Fruit fly (Drosophila melanogaster) whole organism, embryonic: ENCODE measurements around the gene Phyhd1.

Experiments used
- Abd-B ChIP-seq: fragments of 200-800 bp; sonication (Bioruptor generic); optimal IDR thresholded peaks from 2 replicates; lab custom pipeline; 2018; ENCODE audit warnings: missing biosample characterization, mild to moderate bottlenecking, missing genetic modification characterization, moderate library complexity
- Adf1 ChIP-seq: fragments of 200-800 bp; sonication (Bioruptor generic); IDR thresholded peaks from 2 replicates; pipeline ENCODE4 v1.3.6; 2022; ENCODE audit warnings: missing biosample characterization, missing genetic modification characterization
- Awh ChIP-seq: fragments of 200-800 bp; sonication (Bioruptor generic); IDR thresholded peaks from 2 replicates; pipeline ENCODE4, ENCODE4 v1.3.6; 2022; ENCODE audit warnings: missing biosample characterization, missing genetic modification characterization
- CG10267 ChIP-seq: fragments of 200-800 bp; sonication (Bioruptor generic); optimal IDR thresholded peaks from 2 replicates; lab custom pipeline; 2018; ENCODE audit warnings: missing biosample characterization, mild to moderate bottlenecking, missing genetic modification characterization, moderate library complexity
- CG10543 ChIP-seq: fragments of 200-800 bp; sonication (Bioruptor generic); optimal IDR thresholded peaks from 3 replicates; lab custom pipeline; 2017; ENCODE audit warnings: missing biosample characterization, mild to moderate bottlenecking, missing genetic modification characterization, moderate library complexity
- CG13424 ChIP-seq: fragments of 200-800 bp; sonication (Bioruptor generic); optimal IDR thresholded peaks from 2 replicates; lab custom pipeline; 2019; ENCODE audit warnings: missing biosample characterization, mild to moderate bottlenecking, missing genetic modification characterization, moderate library complexity
- CG17361 ChIP-seq: fragments of 200-800 bp; sonication (Bioruptor generic); IDR thresholded peaks from 3 replicates; pipeline ENCODE4 v1.3.6; 2022; ENCODE audit warnings: missing biosample characterization, missing genetic modification characterization
- CG17385 ChIP-seq: fragments of 200-800 bp; sonication (Bioruptor generic); optimal IDR thresholded peaks from 3 replicates; lab custom pipeline; 2018; ENCODE audit warnings: missing biosample characterization, mild to moderate bottlenecking, missing genetic modification characterization
- CG2120 ChIP-seq: fragments of 200-800 bp; sonication (Bioruptor generic); optimal IDR thresholded peaks from 3 replicates; lab custom pipeline; 2016; ENCODE audit warnings: missing biosample characterization, missing genetic modification characterization
- CG3847 ChIP-seq: fragments of 200-800 bp; sonication (Bioruptor generic); IDR thresholded peaks from 2 replicates; pipeline ENCODE4 v1.3.6; 2022; ENCODE audit warnings: missing biosample characterization, missing genetic modification characterization
- CG3995 ChIP-seq: fragments of 200-800 bp; sonication (Bioruptor generic); optimal IDR thresholded peaks from 3 replicates; lab custom pipeline; 2016; ENCODE audit warnings: missing biosample characterization, missing genetic modification characterization
- CG4617 ChIP-seq: fragments of 200-800 bp; sonication (Bioruptor generic); optimal IDR thresholded peaks from 3 replicates; lab custom pipeline; 2016; ENCODE audit warnings: missing biosample characterization, missing genetic modification characterization, borderline replicate concordance
- CG6175 ChIP-seq: fragments of 200-800 bp; sonication (Bioruptor generic); IDR thresholded peaks from 3 replicates; pipeline ENCODE4 v1.3.6; 2022; ENCODE audit warnings: missing biosample characterization, missing genetic modification characterization
- CG7928 ChIP-seq: fragments of 200-800 bp; sonication (Bioruptor generic); optimal IDR thresholded peaks from 2 replicates; lab custom pipeline; 2017; ENCODE audit warnings: missing biosample characterization, mild to moderate bottlenecking, missing genetic modification characterization
- CG8290 ChIP-seq, 3 experiments: fragments of 200-800 bp; sonication (Bioruptor generic); optimal IDR thresholded peaks; 2 replicates each; lab custom pipeline; 2016 to 2019; ENCODE audit warnings: missing biosample characterization in 3 of 3, missing genetic modification characterization in 3 of 3, mild to moderate bottlenecking in 2 of 3, moderate library complexity in 1 of 3
- CG8478 ChIP-seq: fragments of >200 bp; optimal IDR thresholded peaks from 2 replicates; lab custom pipeline; 2018
- CG9727 ChIP-seq: fragments of 200-800 bp; sonication (Bioruptor generic); optimal IDR thresholded peaks from 3 replicates; lab custom pipeline; 2017; ENCODE audit warnings: missing biosample characterization, mild to moderate bottlenecking, missing genetic modification characterization
- CG9817 ChIP-seq: fragments of 200-800 bp; sonication (Bioruptor generic); optimal IDR thresholded peaks from 2 replicates; lab custom pipeline; 2018; ENCODE audit warnings: missing biosample characterization, mild to moderate bottlenecking, missing genetic modification characterization, moderate library complexity
- Dip3 ChIP-seq: fragments of 200-800 bp; sonication (Bioruptor generic); optimal IDR thresholded peaks from 3 replicates; lab custom pipeline; 2016; ENCODE audit warnings: missing biosample characterization, missing genetic modification characterization
- E2f2 ChIP-seq: fragments of 200-800 bp; sonication (Bioruptor generic); IDR thresholded peaks from 2 replicates; pipeline ENCODE4 v1.3.6; 2022; ENCODE audit warnings: missing biosample characterization, missing genetic modification characterization
- Ets97D ChIP-seq: fragments of 200-800 bp; sonication (Bioruptor generic); optimal IDR thresholded peaks from 3 replicates; lab custom pipeline; 2016; ENCODE audit warnings: missing biosample characterization, missing genetic modification characterization
- GATAe ChIP-seq: fragments of 200-800 bp; sonication (Bioruptor generic); conservative IDR thresholded peaks from 2 replicates; pipeline ENCODE4 v1.3.6; 2022; ENCODE audit warnings: missing biosample characterization, missing genetic modification characterization
- HLH4C ChIP-seq: fragments of 200-800 bp; sonication (Bioruptor generic); IDR thresholded peaks from 3 replicates; pipeline ENCODE4 v1.3.6; 2022; ENCODE audit warnings: missing biosample characterization, missing genetic modification characterization; ENCODE audit not compliant: partially characterized antibody
- HLH54F ChIP-seq: fragments of 200-800 bp; sonication (Bioruptor generic); optimal IDR thresholded peaks from 3 replicates; lab custom pipeline; 2016; ENCODE audit warnings: missing biosample characterization, missing genetic modification characterization
- HmgD ChIP-seq: fragments of 200-800 bp; sonication (Bioruptor generic); optimal IDR thresholded peaks from 3 replicates; lab custom pipeline; 2016; ENCODE audit warnings: missing biosample characterization, missing genetic modification characterization
- HmgZ ChIP-seq: fragments of 200-800 bp; sonication (Bioruptor generic); optimal IDR thresholded peaks from 2 replicates; lab custom pipeline; 2018; ENCODE audit warnings: missing biosample characterization, mild to moderate bottlenecking, missing genetic modification characterization
- Mrtf ChIP-seq: fragments of 200-800 bp; sonication (Bioruptor generic); IDR thresholded peaks from 3 replicates; pipeline ENCODE4 v1.3.6; 2022; ENCODE audit warnings: missing biosample characterization, missing genetic modification characterization
- Myb ChIP-seq: fragments of 200-800 bp; sonication (Bioruptor generic); optimal IDR thresholded peaks from 2 replicates; lab custom pipeline; 2016; ENCODE audit warnings: missing biosample characterization, missing genetic modification characterization
- Nf-YC ChIP-seq: fragments of 200-800 bp; optimal IDR thresholded peaks from 3 replicates; lab custom pipeline; 2019; ENCODE audit warnings: missing biosample characterization, mild to moderate bottlenecking, missing genetic modification characterization, moderate library complexity
- Opbp ChIP-seq: fragments of 200-800 bp; sonication (Bioruptor generic); IDR thresholded peaks from 3 replicates; pipeline ENCODE4 v1.3.6; 2022; ENCODE audit warnings: missing biosample characterization, missing genetic modification characterization; ENCODE audit not compliant: partially characterized antibody
- Rx ChIP-seq: fragments of 200-800 bp; sonication (Bioruptor generic); IDR thresholded peaks from 2 replicates; pipeline ENCODE4 v1.3.6; 2022; ENCODE audit warnings: missing biosample characterization, missing genetic modification characterization
- Spps ChIP-seq: fragments of 200-800 bp; sonication (Bioruptor generic); optimal IDR thresholded peaks from 2 replicates; lab custom pipeline; 2018; ENCODE audit warnings: missing biosample characterization, mild to moderate bottlenecking, missing genetic modification characterization
- Ssrp ChIP-seq: fragments of 200-800 bp; sonication (Bioruptor generic); optimal IDR thresholded peaks from 2 replicates; lab custom pipeline; 2018; ENCODE audit warnings: missing biosample characterization, mild to moderate bottlenecking, missing genetic modification characterization, moderate library complexity
- chinmo ChIP-seq: fragments of 200-800 bp; sonication (Bioruptor generic); IDR thresholded peaks from 4 replicates; pipeline ENCODE4 v1.3.6; 2022; ENCODE audit warnings: missing biosample characterization, missing genetic modification characterization; ENCODE audit not compliant: partially characterized antibody
- crol ChIP-seq: fragments of 200-800 bp; sonication (Bioruptor generic); IDR thresholded peaks from 2 replicates; pipeline ENCODE4 v1.3.6; 2022; ENCODE audit warnings: missing biosample characterization, missing genetic modification characterization
- ftz-f1 ChIP-seq: fragments of 200-800 bp; sonication (Bioruptor generic); optimal IDR thresholded peaks from 2 replicates; lab custom pipeline; 2016; ENCODE audit warnings: missing biosample characterization, missing genetic modification characterization
- inv ChIP-seq: fragments of 200-800 bp; sonication (Bioruptor generic); IDR thresholded peaks from 2 replicates; pipeline ENCODE4 v1.3.6; 2022; ENCODE audit warnings: missing biosample characterization, missing genetic modification characterization; ENCODE audit not compliant: partially characterized antibody
- kay ChIP-seq: fragments of 200-800 bp; sonication (Bioruptor generic); optimal IDR thresholded peaks from 2 replicates; lab custom pipeline; 2016; ENCODE audit warnings: missing biosample characterization, missing genetic modification characterization
- kni ChIP-seq: fragments of 200-800 bp; sonication (Bioruptor generic); optimal IDR thresholded peaks from 3 replicates; lab custom pipeline; 2017; ENCODE audit warnings: mild to moderate bottlenecking, missing biosample characterization, missing genetic modification reagents, missing genetic modification characterization
- lab ChIP-seq: fragments of 200-800 bp; sonication (Bioruptor generic); optimal IDR thresholded peaks from 3 replicates; lab custom pipeline; 2017; ENCODE audit warnings: missing biosample characterization, missing genetic modification characterization, mild to moderate bottlenecking, moderate library complexity, missing genetic modification reagents
- lilli ChIP-seq: fragments of 200-800 bp; sonication (Bioruptor generic); optimal IDR thresholded peaks from 3 replicates; lab custom pipeline; 2016; ENCODE audit warnings: missing biosample characterization, missing genetic modification characterization
- nau ChIP-seq: fragments of 200-800 bp; sonication (Bioruptor generic); optimal IDR thresholded peaks from 3 replicates; lab custom pipeline; 2017; ENCODE audit warnings: missing biosample characterization, mild to moderate bottlenecking, missing genetic modification characterization, missing genetic modification reagents
- pan ChIP-seq, 4 experiments: fragments of >200 bp in 3 of 4; fragments of 200-800 bp in 1 of 4; sonication (Bioruptor generic) in 1 of 4; optimal IDR thresholded peaks in 3 of 4; IDR thresholded peaks in 1 of 4; 2 replicates each; pipeline versions ENCODE4 v1.3.6 to Lab custom; 2017 to 2022; ENCODE audit warnings: missing biosample characterization in 2 of 4, missing genetic modification characterization in 2 of 4, mixed read lengths in 1 of 4
- pzg ChIP-seq: fragments of 200-800 bp; sonication (Bioruptor generic); optimal IDR thresholded peaks from 3 replicates; lab custom pipeline; 2018; ENCODE audit warnings: missing biosample characterization, mild to moderate bottlenecking, missing genetic modification characterization, moderate library complexity
- sna ChIP-seq: fragments of 200-800 bp; sonication (Bioruptor generic); IDR thresholded peaks from 2 replicates; pipeline ENCODE4 v1.3.6; 2022; ENCODE audit warnings: missing biosample characterization, missing genetic modification characterization; ENCODE audit not compliant: partially characterized antibody
- zfh1 ChIP-seq: fragments of 200-800 bp; sonication (Bioruptor generic); IDR thresholded peaks from 3 replicates; pipeline ENCODE4 v1.3.6; 2022; ENCODE audit warnings: missing biosample characterization, missing genetic modification characterization

Phyhd1 gene

dm6 chr3R:10677245-10677902 lies 3.4 kb downstream of the Phyhd1 start, which contains the start of gene CG6465 (continued):
- TF ChIP-seq crol (GFP tag; lab: Robert Waterston, UW) (no peak), CG9817 (tag; lab: Kevin White, UChicago) (peak; percentile 8), zfh1 (GFP tag; lab: Robert Waterston, UW) (no peak), CG9727 (peak; percentile 31), CG10543 (GFP tag; lab: Kevin White, UChicago) (peak; percentile 52), CG8290 (GFP tag; optimal IDR thresholded peaks at IDR 0.05; lab: Kevin White, UChicago) (peak; percentile 39), CG8290 (tag; optimal IDR thresholded peaks at IDR 0.05; lab: Kevin White, UChicago) (peak; percentile 56 to 76), inv (GFP tag; lab: Robert Waterston, UW) (peak; percentile 7; the same call in 1 of the 2 replicates), Myb (GFP tag; lab: Kevin White, UChicago) (peak; percentile 84), E2f2 (GFP tag; lab: Robert Waterston, UW) (peak; percentile 47; the same call in 1 of the 2 replicates), CG2120 (GFP tag; lab: Kevin White, UChicago) (peak; percentile 25), GATAe (GFP tag; lab: Robert Waterston, UW) (0 out of 2 replicates have a peak, but pooled peaks have one; percentile 12), kni (peak; percentile 62), CG8478 (peak; percentile 87), pan (optimal IDR thresholded peaks at IDR 0.05; lab: Kevin White, UChicago) (no peak), pan (GFP tag; optimal IDR thresholded peaks at IDR 0.05 in 1 of 2, IDR thresholded peaks at IDR 0.05 in 1 of 2) (peak in 1 of 2 experiments; percentile 18), Ssrp (tag; lab: Kevin White, UChicago) (no peak)

- TF ChIP-seq Rx (GFP tag; lab: Robert Waterston, UW) (no peak), CG3847 (GFP tag; lab: Robert Waterston, UW) (no peak), lilli (peak; percentile 3), CG17361 (GFP tag; lab: Robert Waterston, UW) (peak; percentile 41; the same call in 1 of the 3 replicates), chinmo (peak; percentile 39; the same call in 1 of the 4 replicates), CG7928 (GFP tag; lab: Kevin White, UChicago) (peak; percentile 13), CG17385 (no peak), CG4617 (peak; percentile 1), pzg (peak; percentile 50), lab (GFP tag; lab: Kevin White, UChicago) (peak; percentile 65), HLH4C (GFP tag; lab: Robert Waterston, UW) (peak; percentile 52; the same call in 1 of the 3 replicates), HmgD (GFP tag; lab: Kevin White, UChicago) (peak; percentile 75), Mrtf (GFP tag; lab: Robert Waterston, UW) (no peak), Opbp (peak; percentile 82), CG6175 (no peak), GATAe (GFP tag; lab: Robert Waterston, UW) (peak; percentile 19; the same call in 1 of the 2 replicates), HmgZ (tag; lab: Kevin White, UChicago) (peak; percentile 93), Nf-YC (peak; percentile 43), ftz-f1 (GFP tag; lab: Kevin White, UChicago) (peak; percentile 76), CG13424 (tag; lab: Kevin White, UChicago) (peak; percentile 24), CG3995 (peak; percentile 36), CG10267 (peak; percentile 72), Awh (GFP tag; lab: Robert Waterston, UW) (no peak), Ets97D (GFP tag; lab: Kevin White, UChicago) (peak; percentile 55), Adf1 (GFP tag; lab: Robert Waterston, UW) (no peak), sna (GFP tag; lab: Robert Waterston, UW) (peak; percentile 73; the same call in 1 of the 2 replicates), kay (GFP tag; lab: Kevin White, UChicago) (no peak), Dip3 (GFP tag; lab: Kevin White, UChicago) (peak; percentile 20), Spps (tag; lab: Kevin White, UChicago) (peak; percentile 25), HLH54F (GFP tag; lab: Kevin White, UChicago) (peak; percentile 50), CG10543 (GFP tag; lab: Kevin White, UChicago) (peak; percentile 37), nau (GFP tag; lab: Kevin White, UChicago) (no peak), Abd-B (GFP tag; lab: Kevin White, UChicago) (peak; percentile 63)
Measured at dm6 chr3R:10675101-10675500, 5.6 kb downstream of the Phyhd1 start.
